Fruit fly (Drosophila melanogaster) S2 (cell line): ENCODE results near the gene ome.

Experiments used
- CG8478 ChIP-seq: fragments of >200 bp; optimal IDR thresholded peaks from 2 replicates; lab custom pipeline; 2018
- CTCF ChIP-seq, 2 experiments: fragments of >200 bp; optimal IDR thresholded peaks; 2 replicates each; lab custom pipeline; 2018

The ome gene

DNA sequence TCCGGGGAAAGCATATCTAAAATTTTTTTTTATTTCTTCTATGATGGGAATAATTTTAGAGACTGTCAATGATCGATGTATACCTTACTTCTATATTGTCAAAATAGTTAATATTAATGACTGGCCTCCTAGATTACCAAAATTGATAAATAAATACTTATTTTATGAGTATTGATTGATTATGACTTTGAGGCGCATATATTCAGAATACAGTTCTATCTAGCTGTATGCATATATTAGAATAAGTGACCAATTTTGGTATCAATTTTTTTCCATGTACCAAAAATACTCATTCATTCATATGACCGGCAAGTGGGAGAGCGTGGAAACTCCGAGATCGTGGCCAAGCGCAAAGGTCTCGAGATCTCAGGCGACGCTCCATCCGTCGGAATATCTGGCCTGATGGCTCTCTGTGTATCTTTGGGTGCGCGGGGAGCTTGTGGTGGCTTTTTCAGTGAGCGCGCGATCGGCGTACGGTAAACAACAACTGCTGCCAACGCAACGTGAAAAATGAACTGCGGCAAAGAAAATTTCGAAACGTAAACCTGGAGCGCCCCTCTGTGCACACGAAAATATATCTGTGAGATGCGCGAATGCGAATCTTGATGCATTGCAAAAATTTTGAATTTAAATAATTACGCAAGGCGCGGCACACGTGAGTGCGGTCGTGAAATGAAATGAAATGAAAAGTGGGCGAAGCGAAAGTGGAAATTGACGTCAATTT lies at the start of gene ome, which contains the start of gene CG43121:
Gene ome, plus strand, starts transcription at position 453 of the 724 bp plus-strand sequence.
Gene CG43121, minus strand, starts transcription at position 51 of the 724 bp plus-strand sequence.
- no peak for TF ChIP-seq CG8478 (lab: Kevin White, UChicago)
- no peak for TF ChIP-seq CTCF (optimal IDR thresholded peaks at IDR 0.05; lab: Kevin White, UChicago)

dm6 chr3L:14624425-14625309 lies 48.0 kb upstream of the ome start:
- TF ChIP-seq CTCF (optimal IDR thresholded peaks at IDR 0.05; lab: Kevin White, UChicago), result no peak
- no peak for TF ChIP-seq CG8478 (lab: Kevin White, UChicago)

- TF ChIP-seq CG8478 (lab: Kevin White, UChicago) (no peak), CTCF (optimal IDR thresholded peaks at IDR 0.05; lab: Kevin White, UChicago) (no peak)
Observed at dm6 chr3L:14625568-14625996, 47.1 kb upstream of the ome start.

- TF ChIP-seq CTCF (optimal IDR thresholded peaks at IDR 0.05; lab: Kevin White, UChicago) (no peak), CG8478 (lab: Kevin White, UChicago) (no peak)
Observed at dm6 chr3L:14631964-14632758, 40.5 kb upstream of the ome start, which contains the start of the genes RecQ5 and dlp. Gene RecQ5 (minus strand): TSS chr3L:14632077. Gene dlp (plus strand): TSS chr3L:14632601.

DNA sequence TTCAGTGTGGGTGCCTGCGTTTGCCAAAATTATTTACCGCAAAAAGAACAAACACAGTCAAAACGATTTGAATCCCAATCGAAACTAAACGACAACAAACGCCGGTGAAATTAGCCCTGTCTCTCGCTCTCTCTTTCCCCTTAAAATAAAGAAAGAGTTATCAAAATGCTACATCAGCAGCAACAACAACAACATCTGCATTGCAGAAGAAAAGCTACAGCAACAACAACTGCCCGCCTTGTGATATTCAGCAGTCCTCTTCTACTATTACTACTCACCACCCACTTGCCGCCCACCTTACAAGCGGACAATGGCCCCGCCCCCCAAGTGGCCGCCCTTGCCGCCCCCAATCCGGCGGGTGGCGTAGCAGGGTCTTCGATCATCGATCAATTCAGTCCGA lies 39.7 kb upstream of the ome start:
- TF ChIP-seq CG8478 (lab: Kevin White, UChicago), result no peak
- TF ChIP-seq CTCF (optimal IDR thresholded peaks at IDR 0.05; lab: Kevin White, UChicago), result no peak

DNA sequence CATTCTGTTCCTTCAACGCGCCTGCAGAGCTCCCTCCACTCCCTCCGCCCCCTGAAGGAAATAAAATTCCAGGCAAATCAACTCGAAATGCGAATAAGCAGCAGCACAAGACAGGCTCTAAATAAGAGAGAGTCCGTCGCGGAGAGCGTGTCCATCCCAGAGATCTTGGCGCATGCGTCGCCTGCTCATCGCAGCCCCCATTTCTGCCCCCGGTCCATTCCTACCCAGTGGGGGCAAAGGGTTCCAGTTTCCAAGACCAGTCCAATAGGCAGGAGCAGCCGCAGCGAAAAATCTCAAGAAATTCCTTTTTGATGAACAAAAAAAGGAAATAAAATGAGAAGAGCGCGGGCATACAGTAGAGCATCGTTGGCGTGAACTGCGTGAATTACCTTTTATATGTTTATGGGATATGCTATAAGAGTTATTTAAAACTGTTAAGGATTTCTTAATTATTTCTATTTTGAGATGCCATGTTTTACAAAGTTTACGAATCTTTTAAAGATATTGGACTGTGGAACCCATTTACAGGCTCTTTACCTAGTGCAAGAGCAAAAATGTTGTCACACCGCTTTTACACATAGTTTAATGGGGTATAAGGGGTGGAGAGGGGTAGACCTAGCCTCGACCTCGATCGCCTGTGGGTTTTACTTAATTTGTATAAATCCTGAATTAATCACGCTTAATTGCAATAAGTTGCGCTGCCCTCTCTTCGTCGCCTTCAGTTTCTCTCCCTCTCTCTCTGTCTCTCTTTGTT lies 38.4 kb upstream of the ome start:
- TF ChIP-seq CG8478 (lab: Kevin White, UChicago) (no peak), CTCF (optimal IDR thresholded peaks at IDR 0.05; lab: Kevin White, UChicago) (no peak)

DNA sequence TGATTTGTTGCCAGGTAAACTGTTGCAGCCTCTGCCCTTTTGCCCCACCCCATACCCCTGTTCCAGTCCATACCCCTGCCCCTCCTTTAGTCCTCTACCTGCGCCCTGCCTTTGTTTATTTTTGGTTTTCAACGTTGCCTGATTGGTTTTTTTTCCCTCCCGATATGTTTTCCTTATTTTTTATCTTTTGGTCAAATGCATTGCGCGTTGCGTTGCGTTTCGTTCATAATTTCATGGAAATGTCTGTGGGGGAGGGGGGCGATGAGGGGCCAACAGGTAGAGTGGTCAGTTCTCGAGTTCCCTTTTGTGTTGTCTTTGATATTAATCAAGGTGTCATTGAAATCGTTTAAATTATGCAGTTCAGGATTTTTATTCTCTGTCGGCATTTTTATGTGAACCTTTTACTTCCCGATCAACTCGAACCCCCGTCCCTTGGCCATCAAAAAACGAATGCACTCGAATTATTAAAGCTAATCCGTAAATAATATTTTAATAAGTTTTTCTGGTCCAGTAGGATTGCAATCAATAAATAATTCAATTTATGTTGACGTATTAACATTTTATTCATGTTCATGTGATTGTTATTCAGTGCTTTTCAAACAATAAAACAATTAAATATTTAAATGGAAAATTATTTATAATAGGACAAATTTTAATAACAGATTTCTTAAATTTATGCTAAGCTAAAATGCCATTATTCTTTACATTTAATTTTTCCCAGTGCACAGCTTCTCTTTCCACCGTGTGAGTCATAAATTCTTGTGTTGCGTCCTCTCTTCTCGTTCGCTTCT lies 37.7 kb upstream of the ome start:
- TF ChIP-seq CG8478 (lab: Kevin White, UChicago) (no peak), CTCF (optimal IDR thresholded peaks at IDR 0.05; lab: Kevin White, UChicago) (no peak)

DNA sequence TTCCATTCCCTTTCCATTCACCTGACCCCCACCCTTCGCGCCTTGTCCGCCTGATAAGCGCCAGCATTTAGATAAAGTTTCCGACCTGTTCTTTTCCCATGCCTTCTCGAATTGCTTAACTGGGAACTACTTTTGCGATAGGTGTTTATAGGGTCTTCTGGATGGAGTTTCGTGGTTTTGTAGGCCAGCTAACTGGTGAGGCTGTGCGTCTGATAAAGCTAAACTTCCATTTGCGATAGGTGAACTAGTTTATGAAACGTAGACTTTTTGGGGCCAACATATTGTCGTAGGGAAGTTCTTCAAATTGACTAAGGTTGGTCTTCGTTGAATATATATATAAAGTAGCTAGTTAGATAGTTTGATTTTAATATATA lies 37.1 kb upstream of the ome start:
- no peak for TF ChIP-seq CTCF (optimal IDR thresholded peaks at IDR 0.05; lab: Kevin White, UChicago)
- no peak for TF ChIP-seq CG8478 (lab: Kevin White, UChicago)

- TF ChIP-seq CTCF (optimal IDR thresholded peaks at IDR 0.05; lab: Kevin White, UChicago), result no peak
- no peak for TF ChIP-seq CG8478 (lab: Kevin White, UChicago)
Observed at dm6 chr3L:14636740-14637189, 35.9 kb upstream of the ome start.

dm6 chr3L:14637705-14638529 lies 34.7 kb upstream of the ome start:
- TF ChIP-seq CG8478 (lab: Kevin White, UChicago), result no peak
- TF ChIP-seq CTCF (optimal IDR thresholded peaks at IDR 0.05; lab: Kevin White, UChicago), result no peak

DNA sequence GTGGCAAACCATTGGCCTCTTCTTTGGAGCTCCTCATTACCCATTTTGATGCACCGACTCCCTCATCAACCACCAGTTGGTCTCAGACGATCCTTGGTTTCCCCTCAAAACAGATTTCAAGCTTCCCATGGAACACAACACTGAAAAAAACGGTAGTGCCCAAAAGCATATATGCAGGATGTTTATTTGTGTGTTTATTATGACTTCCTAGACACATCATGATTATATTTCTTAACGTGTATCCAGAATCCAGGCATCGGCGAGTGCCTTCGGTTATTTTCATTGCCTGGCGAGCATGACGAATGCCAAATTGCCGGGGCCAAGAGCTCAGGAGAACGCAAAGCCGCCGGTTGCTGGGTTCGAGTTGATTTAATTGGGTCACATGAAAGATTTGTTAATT lies 32.9 kb upstream of the ome start:
- TF ChIP-seq CG8478 (lab: Kevin White, UChicago), result no peak
- no peak for TF ChIP-seq CTCF (optimal IDR thresholded peaks at IDR 0.05; lab: Kevin White, UChicago)

- no peak for TF ChIP-seq CTCF (optimal IDR thresholded peaks at IDR 0.05; lab: Kevin White, UChicago)
- no peak for TF ChIP-seq CG8478 (lab: Kevin White, UChicago)
Observed at dm6 chr3L:14640814-14641317, 31.8 kb upstream of the ome start.
